Fruit fly (Drosophila melanogaster) whole organism, embryonic: ENCODE data around the gene CG42693.
A peak's percentile ranks its signal among the peaks of the same experiment; 100 is the strongest.

Source experiments
- CG12236 ChIP-seq: fragments of 200-800 bp; sonication (Bioruptor generic); optimal IDR thresholded peaks from 2 replicates; lab custom pipeline; 2016; ENCODE audit warnings: missing biosample characterization, missing genetic modification characterization
- CG15011 ChIP-seq: fragments of 200-800 bp; sonication (Bioruptor generic); optimal IDR thresholded peaks from 3 replicates; lab custom pipeline; 2018; ENCODE audit warnings: missing biosample characterization, mild to moderate bottlenecking, missing genetic modification characterization
- CG15073 ChIP-seq: fragments of 200-800 bp; sonication (Bioruptor generic); optimal IDR thresholded peaks from 2 replicates; lab custom pipeline; 2016; ENCODE audit warnings: missing biosample characterization, missing genetic modification characterization
- CG15479 ChIP-seq: fragments of 200-800 bp; sonication (Bioruptor generic); optimal IDR thresholded peaks from 3 replicates; lab custom pipeline; 2019; ENCODE audit warnings: missing biosample characterization, mild to moderate bottlenecking, missing genetic modification characterization, moderate library complexity
- CG1602 ChIP-seq: fragments of 200-800 bp; sonication (Bioruptor generic); optimal IDR thresholded peaks from 3 replicates; lab custom pipeline; 2016; ENCODE audit warnings: missing biosample characterization, missing genetic modification characterization
- CG17829 ChIP-seq: fragments of 200-800 bp; optimal IDR thresholded peaks from 2 replicates; lab custom pipeline; 2019; ENCODE audit warnings: missing biosample characterization, mild to moderate bottlenecking, missing genetic modification characterization, moderate library complexity
- CG17912 ChIP-seq: fragments of 200-800 bp; sonication (Bioruptor generic); optimal IDR thresholded peaks from 2 replicates; lab custom pipeline; 2018; ENCODE audit warnings: missing biosample characterization, mild to moderate bottlenecking, missing genetic modification characterization
- CG1792 ChIP-seq: fragments of 200-800 bp; sonication (Bioruptor generic); optimal IDR thresholded peaks from 2 replicates; lab custom pipeline; 2016; ENCODE audit warnings: missing biosample characterization, missing genetic modification characterization
- CG18011 ChIP-seq: fragments of 200-800 bp; sonication (Bioruptor generic); optimal IDR thresholded peaks from 2 replicates; lab custom pipeline; 2017; ENCODE audit warnings: missing biosample characterization, missing genetic modification characterization, mild to moderate bottlenecking, moderate library complexity, missing genotype
- CG2120 ChIP-seq: fragments of 200-800 bp; sonication (Bioruptor generic); optimal IDR thresholded peaks from 3 replicates; lab custom pipeline; 2016; ENCODE audit warnings: missing biosample characterization, missing genetic modification characterization
- CG2678 ChIP-seq: fragments of 200-800 bp; sonication (Bioruptor generic); optimal IDR thresholded peaks from 3 replicates; lab custom pipeline; 2019; ENCODE audit warnings: missing biosample characterization, mild to moderate bottlenecking, missing genetic modification characterization, moderate library complexity
- CG2875 ChIP-seq: fragments of 200-800 bp; sonication (Bioruptor generic); optimal IDR thresholded peaks from 2 replicates; lab custom pipeline; 2017; ENCODE audit warnings: missing biosample characterization, mild to moderate bottlenecking, missing genetic modification characterization, missing genetic modification reagents
- CG3163 ChIP-seq: fragments of 200-800 bp; sonication (Bioruptor generic); optimal IDR thresholded peaks from 3 replicates; lab custom pipeline; 2016; ENCODE audit warnings: missing biosample characterization, missing genetic modification characterization
- CG3838 ChIP-seq: fragments of 200-800 bp; sonication (Bioruptor generic); optimal IDR thresholded peaks from 3 replicates; lab custom pipeline; 2016; ENCODE audit warnings: missing biosample characterization, missing genetic modification characterization
- CG4424 ChIP-seq: fragments of 200-800 bp; sonication (Bioruptor generic); optimal IDR thresholded peaks from 3 replicates; lab custom pipeline; 2016; ENCODE audit warnings: missing biosample characterization, missing genetic modification characterization
- CG6813 ChIP-seq: fragments of 200-800 bp; sonication (Bioruptor generic); optimal IDR thresholded peaks from 2 replicates; lab custom pipeline; 2017; ENCODE audit warnings: missing biosample characterization, missing genetic modification characterization, mild to moderate bottlenecking, moderate library complexity, missing genetic modification reagents
- CG8290 ChIP-seq, 3 experiments: fragments of 200-800 bp; sonication (Bioruptor generic); optimal IDR thresholded peaks; 2 replicates each; lab custom pipeline; 2016 to 2019; ENCODE audit warnings: missing biosample characterization in 3 of 3, missing genetic modification characterization in 3 of 3, mild to moderate bottlenecking in 2 of 3, moderate library complexity in 1 of 3
- CTCF ChIP-seq: fragments of 200-800 bp; sonication (Bioruptor generic); optimal IDR thresholded peaks from 2 replicates; lab custom pipeline; 2017; ENCODE audit warnings: missing biosample characterization, mild to moderate bottlenecking, missing genetic modification characterization, moderate library complexity
- CrebB ChIP-seq: fragments of 200-800 bp; sonication (Bioruptor generic); optimal IDR thresholded peaks from 3 replicates; lab custom pipeline; 2018; ENCODE audit warnings: missing biosample characterization, mild to moderate bottlenecking, missing genetic modification characterization
- Dfd ChIP-seq, 2 experiments: fragments of >200 bp; optimal IDR thresholded peaks; 2 replicates each; lab custom pipeline; 2017; ENCODE audit warnings: missing biosample characterization in 2 of 2, missing genetic modification characterization in 2 of 2
- Dip2 ChIP-seq: fragments of 200-800 bp; sonication (Bioruptor generic); IDR thresholded peaks from 2 replicates; pipeline ENCODE4 v1.3.6; 2022; ENCODE audit warnings: missing biosample characterization, missing genetic modification characterization
- Doc3 ChIP-seq: fragments of 200-800 bp; sonication (Bioruptor generic); IDR thresholded peaks from 3 replicates; pipeline ENCODE4 v1.3.6; 2022; ENCODE audit warnings: missing biosample characterization, missing genetic modification characterization; ENCODE audit not compliant: partially characterized antibody
- Fer2 ChIP-seq: fragments of 200-800 bp; sonication (Bioruptor generic); optimal IDR thresholded peaks from 2 replicates; lab custom pipeline; 2018; ENCODE audit warnings: missing biosample characterization, mild to moderate bottlenecking, missing genetic modification characterization, moderate library complexity
- GATAe ChIP-seq: fragments of 200-800 bp; sonication (Bioruptor generic); conservative IDR thresholded peaks from 2 replicates; pipeline ENCODE4 v1.3.6; 2022; ENCODE audit warnings: missing biosample characterization, missing genetic modification characterization
- Mes4 ChIP-seq: fragments of 200-800 bp; sonication (Bioruptor generic); optimal IDR thresholded peaks from 2 replicates; lab custom pipeline; 2016; ENCODE audit warnings: missing biosample characterization, missing genetic modification characterization
- Opbp ChIP-seq: fragments of 200-800 bp; sonication (Bioruptor generic); IDR thresholded peaks from 3 replicates; pipeline ENCODE4 v1.3.6; 2022; ENCODE audit warnings: missing biosample characterization, missing genetic modification characterization; ENCODE audit not compliant: partially characterized antibody
- Side ChIP-seq: fragments of 200-800 bp; sonication (Bioruptor generic); optimal IDR thresholded peaks from 2 replicates; lab custom pipeline; 2016; ENCODE audit warnings: missing biosample characterization, missing genetic modification characterization
- Tbp ChIP-seq: fragments of >200 bp; optimal IDR thresholded peaks from 2 replicates; lab custom pipeline; 2018; ENCODE audit warnings: missing biosample characterization, missing genetic modification characterization
- ab ChIP-seq: fragments of 200-800 bp; sonication (Bioruptor generic); optimal IDR thresholded peaks from 2 replicates; lab custom pipeline; 2016; ENCODE audit warnings: missing biosample characterization, missing genetic modification characterization
- bowl ChIP-seq: fragments of 200-800 bp; sonication (Bioruptor generic); IDR thresholded peaks from 2 replicates; pipeline ENCODE4 v1.3.6; 2022; ENCODE audit warnings: missing biosample characterization, missing genetic modification characterization
- chif ChIP-seq, 2 experiments: fragments of 200-800 bp; sonication (Bioruptor generic); optimal IDR thresholded peaks; 3 replicates each; lab custom pipeline; 2016; ENCODE audit warnings: missing biosample characterization in 2 of 2, missing genetic modification characterization in 2 of 2
- dimm ChIP-seq: fragments of 200-800 bp; sonication (Bioruptor generic); IDR thresholded peaks from 2 replicates; pipeline ENCODE4 v1.3.6; 2022; ENCODE audit warnings: missing biosample characterization, missing genetic modification characterization
- fd3F ChIP-seq: fragments of 200-800 bp; sonication (Bioruptor generic); optimal IDR thresholded peaks from 2 replicates; lab custom pipeline; 2018; ENCODE audit warnings: missing biosample characterization, mild to moderate bottlenecking, missing genetic modification characterization, moderate library complexity
- ftz-f1 ChIP-seq: fragments of 200-800 bp; sonication (Bioruptor generic); optimal IDR thresholded peaks from 2 replicates; lab custom pipeline; 2016; ENCODE audit warnings: missing biosample characterization, missing genetic modification characterization
- kay ChIP-seq: fragments of 200-800 bp; sonication (Bioruptor generic); optimal IDR thresholded peaks from 2 replicates; lab custom pipeline; 2016; ENCODE audit warnings: missing biosample characterization, missing genetic modification characterization
- ken ChIP-seq: fragments of 200-800 bp; sonication (Bioruptor generic); IDR thresholded peaks from 3 replicates; pipeline ENCODE4 v1.3.6; 2022; ENCODE audit warnings: missing biosample characterization, missing genetic modification characterization
- maf-S ChIP-seq: fragments of 200-800 bp; sonication (Bioruptor generic); optimal IDR thresholded peaks from 2 replicates; lab custom pipeline; 2016; ENCODE audit warnings: missing biosample characterization, missing genetic modification characterization
- nom ChIP-seq: fragments of 200-800 bp; sonication (Bioruptor generic); optimal IDR thresholded peaks from 2 replicates; lab custom pipeline; 2017; ENCODE audit warnings: missing biosample characterization, missing genetic modification characterization, mild to moderate bottlenecking, moderate library complexity, missing genetic modification reagents
- odd ChIP-seq: fragments of 200-800 bp; sonication (Bioruptor generic); optimal IDR thresholded peaks from 2 replicates; lab custom pipeline; 2017; ENCODE audit warnings: missing biosample characterization, mild to moderate bottlenecking, missing genetic modification characterization
- pita ChIP-seq: fragments of 200-800 bp; sonication (Bioruptor generic); optimal IDR thresholded peaks from 2 replicates; lab custom pipeline; 2017; ENCODE audit warnings: missing biosample characterization, mild to moderate bottlenecking, missing genetic modification characterization
- pnt ChIP-seq: fragments of 200-800 bp; sonication (Bioruptor generic); optimal IDR thresholded peaks from 3 replicates; lab custom pipeline; 2016; ENCODE audit warnings: missing biosample characterization, missing genetic modification characterization
- ranshi ChIP-seq: fragments of 200-800 bp; sonication (Bioruptor generic); IDR thresholded peaks from 2 replicates; pipeline ENCODE4 v1.3.6; 2022; ENCODE audit warnings: missing biosample characterization, missing genetic modification characterization
- rib ChIP-seq: fragments of 200-800 bp; sonication (Bioruptor generic); IDR thresholded peaks from 2 replicates; pipeline ENCODE4 v1.3.6; 2022; ENCODE audit warnings: missing biosample characterization, missing genetic modification characterization
- slou ChIP-seq: fragments of 200-800 bp; sonication (Bioruptor generic); optimal IDR thresholded peaks from 3 replicates; lab custom pipeline; 2016; ENCODE audit warnings: missing biosample characterization, missing genetic modification characterization
- sna ChIP-seq: fragments of 200-800 bp; sonication (Bioruptor generic); IDR thresholded peaks from 2 replicates; pipeline ENCODE4 v1.3.6; 2022; ENCODE audit warnings: missing biosample characterization, missing genetic modification characterization; ENCODE audit not compliant: partially characterized antibody
- stwl ChIP-seq: fragments of 200-800 bp; sonication (Bioruptor generic); optimal IDR thresholded peaks from 3 replicates; lab custom pipeline; 2018; ENCODE audit warnings: missing biosample characterization, mild to moderate bottlenecking, missing genetic modification characterization, moderate library complexity
- tgo ChIP-seq: fragments of 200-800 bp; sonication (Bioruptor generic); IDR thresholded peaks from 3 replicates; pipeline ENCODE4 v1.3.6; 2022; ENCODE audit warnings: missing biosample characterization, missing genetic modification characterization
- twi ChIP-seq: fragments of 200-800 bp; optimal IDR thresholded peaks from 2 replicates; lab custom pipeline; 2019; ENCODE audit warnings: missing biosample characterization, mild to moderate bottlenecking, missing genetic modification characterization, moderate library complexity
- wor ChIP-seq: fragments of 200-800 bp; sonication (Bioruptor generic); IDR thresholded peaks from 2 replicates; pipeline ENCODE4 v1.3.6; 2022; ENCODE audit warnings: missing biosample characterization, missing genetic modification characterization
- zfh1 ChIP-seq: fragments of 200-800 bp; sonication (Bioruptor generic); IDR thresholded peaks from 3 replicates; pipeline ENCODE4 v1.3.6; 2022; ENCODE audit warnings: missing biosample characterization, missing genetic modification characterization

CG42693 gene

DNA sequence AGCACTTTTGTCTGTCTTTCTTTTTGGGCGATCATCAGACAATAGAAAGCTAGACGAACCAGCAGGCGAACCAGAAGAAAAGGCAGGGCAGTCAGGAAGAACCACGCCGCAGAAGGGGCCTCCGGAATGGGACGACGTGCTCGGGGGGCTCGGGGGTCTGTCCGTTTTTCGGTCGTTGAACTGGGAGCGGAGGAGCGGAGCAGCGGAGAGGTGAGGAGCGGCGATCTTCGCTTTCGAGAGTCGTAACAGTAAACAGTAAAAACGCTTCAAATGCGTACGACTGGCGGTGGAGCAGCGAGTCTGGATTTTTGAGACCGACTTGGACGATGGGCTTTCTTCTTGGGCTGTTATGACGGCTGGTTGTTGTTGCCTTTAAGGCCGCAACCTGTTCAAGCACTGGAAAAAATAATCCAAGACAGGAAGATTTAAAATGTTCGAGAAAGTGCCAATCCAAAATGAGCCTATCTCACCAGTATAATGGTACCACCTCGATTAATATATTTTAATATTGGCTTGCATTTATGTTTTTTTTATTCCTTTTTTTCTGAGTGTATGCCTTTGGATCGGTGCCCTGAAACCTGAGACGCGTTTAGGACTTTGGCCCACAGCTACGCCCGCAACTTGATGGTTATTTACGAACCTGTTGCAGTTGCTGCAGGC, 21.3 kb downstream of the CG42693 start (continued):
- TF ChIP-seq Opbp (GFP tag; lab: Robert Waterston, UW) = peak; percentile 34; the same call in 1 of the 3 replicates
- peak; percentile 80 to 95 for TF ChIP-seq chif (GFP tag; optimal IDR thresholded peaks at IDR 0.05; lab: Kevin White, UChicago)
- TF ChIP-seq ken = peak; percentile 92
- TF ChIP-seq CTCF (GFP tag; lab: Kevin White, UChicago) = peak; percentile 22
- TF ChIP-seq CG15073 = peak; percentile 70
- TF ChIP-seq CG3163 = peak; percentile 49
- TF ChIP-seq CG1792 (GFP tag; lab: Kevin White, UChicago) = peak; percentile 63
- peak; percentile 60; the same call in 2 of the 3 replicates for TF ChIP-seq tgo
- TF ChIP-seq Dip2 (GFP tag; lab: Robert Waterston, UW) = no peak
- peak; percentile 86 for TF ChIP-seq Mes4 (GFP tag; lab: Kevin White, UChicago)
- no peak for TF ChIP-seq fd3F
- peak; percentile 80 for TF ChIP-seq ranshi (GFP tag; lab: Robert Waterston, UW)
- no peak for TF ChIP-seq Tbp (GFP tag; lab: Kevin White, UChicago)
- peak; percentile 48; the same call in 1 of the 2 replicates for TF ChIP-seq dimm (GFP tag; lab: Robert Waterston, UW)
- TF ChIP-seq CG4424 (GFP tag; lab: Kevin White, UChicago) = peak; percentile 95
- TF ChIP-seq Side (GFP tag; lab: Kevin White, UChicago) = peak; percentile 82
- peak; percentile 45 for TF ChIP-seq kay (GFP tag; lab: Kevin White, UChicago)
- TF ChIP-seq CG18011 (GFP tag; lab: Kevin White, UChicago) = peak; percentile 22
- TF ChIP-seq CG2120 (GFP tag; lab: Kevin White, UChicago) = peak; percentile 7
- TF ChIP-seq CG3838 = peak; percentile 66
- no peak for TF ChIP-seq sna
- TF ChIP-seq slou (GFP tag; lab: Kevin White, UChicago) = no peak
- TF ChIP-seq maf-S (GFP tag; lab: Kevin White, UChicago) = peak; percentile 70
- TF ChIP-seq ab (GFP tag; lab: Kevin White, UChicago) = peak; percentile 64
- peak; percentile 58 for TF ChIP-seq CG15011 (GFP tag; lab: Kevin White, UChicago)
- TF ChIP-seq CG2678 (tag; lab: Kevin White, UChicago) = peak; percentile 88
- peak; percentile 93 for TF ChIP-seq CG2875 (GFP tag; lab: Kevin White, UChicago)
- TF ChIP-seq CG8290 (GFP tag; optimal IDR thresholded peaks at IDR 0.05; lab: Kevin White, UChicago) = peak; percentile 92
- TF ChIP-seq CG8290 (tag; optimal IDR thresholded peaks at IDR 0.05; lab: Kevin White, UChicago) = peak; percentile 56 to 85
- peak; percentile 67 for TF ChIP-seq CrebB (tag; lab: Kevin White, UChicago)
- TF ChIP-seq Dfd (GFP tag; optimal IDR thresholded peaks at IDR 0.05; lab: Kevin White, UChicago) = no peak
- TF ChIP-seq CG15479 (GFP tag; lab: Kevin White, UChicago) = no peak
- no peak for TF ChIP-seq pita (GFP tag; lab: Kevin White, UChicago)
- peak; percentile 94 for TF ChIP-seq CG17829 (tag; lab: Kevin White, UChicago)
- TF ChIP-seq wor (GFP tag; lab: Robert Waterston, UW) = peak; percentile 80
- peak; percentile 90 for TF ChIP-seq CG1602 (GFP tag; lab: Kevin White, UChicago)
- no peak for TF ChIP-seq Doc3 (GFP tag; lab: Robert Waterston, UW)
- no peak for TF ChIP-seq rib
- TF ChIP-seq bowl (GFP tag; lab: Robert Waterston, UW) = no peak
- TF ChIP-seq stwl (tag; lab: Kevin White, UChicago) = peak; percentile 59
- peak; percentile 17 for TF ChIP-seq Fer2 (tag; lab: Kevin White, UChicago)
- TF ChIP-seq CG17912 (GFP tag; lab: Kevin White, UChicago) = no peak
- TF ChIP-seq nom (GFP tag; lab: Kevin White, UChicago) = peak; percentile 79
- TF ChIP-seq zfh1 (GFP tag; lab: Robert Waterston, UW) = peak; percentile 95
- peak; percentile 81 for TF ChIP-seq odd (GFP tag; lab: Kevin White, UChicago)
- TF ChIP-seq GATAe (GFP tag; lab: Robert Waterston, UW) = no peak
- peak; percentile 86 for TF ChIP-seq pnt (GFP tag; lab: Kevin White, UChicago)
- no peak for TF ChIP-seq ftz-f1 (GFP tag; lab: Kevin White, UChicago)
- TF ChIP-seq CG12236 (GFP tag; lab: Kevin White, UChicago) = peak; percentile 84
- peak; percentile 86 for TF ChIP-seq twi (tag; lab: Kevin White, UChicago)
- peak; percentile 71 for TF ChIP-seq CG6813 (GFP tag; lab: Kevin White, UChicago)
